Fruit fly (Drosophila melanogaster) whole organism, embryonic: ENCODE results near the gene CG33947.

Experiments
- CG10274 ChIP-seq: fragments of 200-800 bp; sonication (Bioruptor generic); optimal IDR thresholded peaks from 3 replicates; lab custom pipeline; 2017; ENCODE audit warnings: missing biosample characterization, mild to moderate bottlenecking, missing genetic modification characterization
- CG11085 ChIP-seq: fragments of 200-800 bp; sonication (Bioruptor generic); IDR thresholded peaks from 2 replicates; pipeline ENCODE4 v1.3.6; 2022; ENCODE audit warnings: missing biosample characterization, missing genetic modification characterization
- CG11696 ChIP-seq: fragments of 200-800 bp; sonication (Bioruptor generic); IDR thresholded peaks from 2 replicates; pipeline ENCODE4 v1.3.6; 2022; ENCODE audit warnings: missing biosample characterization, missing genetic modification characterization
- CG12299 ChIP-seq: fragments of 200-800 bp; sonication (Bioruptor generic); optimal IDR thresholded peaks from 2 replicates; lab custom pipeline; 2018; ENCODE audit warnings: missing biosample characterization, mild to moderate bottlenecking, missing genetic modification characterization
- CG12391 ChIP-seq: fragments of 200-800 bp; sonication (Bioruptor generic); optimal IDR thresholded peaks from 3 replicates; lab custom pipeline; 2018; ENCODE audit warnings: missing biosample characterization, mild to moderate bottlenecking, missing genetic modification characterization, moderate library complexity
- CG13296 ChIP-seq: fragments of 200-800 bp; sonication (Bioruptor generic); optimal IDR thresholded peaks from 3 replicates; lab custom pipeline; 2018; ENCODE audit warnings: missing biosample characterization, mild to moderate bottlenecking, missing genetic modification characterization
- CG15601 ChIP-seq: fragments of 200-800 bp; sonication (Bioruptor generic); optimal IDR thresholded peaks from 3 replicates; lab custom pipeline; 2019; ENCODE audit warnings: missing biosample characterization, mild to moderate bottlenecking, missing genetic modification characterization, moderate library complexity
- CG17385 ChIP-seq: fragments of 200-800 bp; sonication (Bioruptor generic); optimal IDR thresholded peaks from 3 replicates; lab custom pipeline; 2018; ENCODE audit warnings: missing biosample characterization, mild to moderate bottlenecking, missing genetic modification characterization
- CG17612 ChIP-seq: fragments of 200-800 bp; sonication (Bioruptor generic); IDR thresholded peaks from 2 replicates; pipeline ENCODE4 v1.3.6; 2022; ENCODE audit warnings: missing biosample characterization, missing genetic modification characterization
- CG17802 ChIP-seq: fragments of 200-800 bp; sonication (Bioruptor generic); optimal IDR thresholded peaks from 2 replicates; lab custom pipeline; 2018; ENCODE audit warnings: missing biosample characterization, mild to moderate bottlenecking, missing genetic modification characterization, moderate library complexity
- CG1832 ChIP-seq: fragments of 200-800 bp; sonication (Bioruptor generic); optimal IDR thresholded peaks from 2 replicates; lab custom pipeline; 2017; ENCODE audit warnings: missing biosample characterization, mild to moderate bottlenecking, missing genetic modification characterization, inconsistent platforms
- CG18764 ChIP-seq: fragments of 200-800 bp; sonication (Bioruptor generic); optimal IDR thresholded peaks from 3 replicates; lab custom pipeline; 2016; ENCODE audit warnings: missing biosample characterization, missing genetic modification characterization
- CG30431 ChIP-seq: fragments of 200-800 bp; sonication (Bioruptor generic); optimal IDR thresholded peaks from 2 replicates; lab custom pipeline; 2017; ENCODE audit warnings: missing biosample characterization, missing genetic modification characterization
- CG34376 ChIP-seq: fragments of 200-800 bp; sonication (Bioruptor generic); optimal IDR thresholded peaks from 2 replicates; lab custom pipeline; 2018; ENCODE audit warnings: missing biosample characterization, mild to moderate bottlenecking, missing genetic modification characterization
- CG4282 ChIP-seq: fragments of 200-800 bp; sonication (Bioruptor generic); optimal IDR thresholded peaks from 2 replicates; lab custom pipeline; 2016; ENCODE audit warnings: missing biosample characterization, missing genetic modification characterization
- CG6175 ChIP-seq: fragments of 200-800 bp; sonication (Bioruptor generic); IDR thresholded peaks from 3 replicates; pipeline ENCODE4 v1.3.6; 2022; ENCODE audit warnings: missing biosample characterization, missing genetic modification characterization
- CG6683 ChIP-seq: fragments of 200-800 bp; sonication (Bioruptor generic); optimal IDR thresholded peaks from 2 replicates; lab custom pipeline; 2017; ENCODE audit warnings: missing biosample characterization, mild to moderate bottlenecking, missing genetic modification characterization, missing genetic modification reagents
- CG7839 ChIP-seq: fragments of 200-800 bp; sonication (Bioruptor generic); optimal IDR thresholded peaks from 3 replicates; lab custom pipeline; 2018; ENCODE audit warnings: missing biosample characterization, mild to moderate bottlenecking, missing genetic modification characterization, moderate library complexity
- CG7963 ChIP-seq: fragments of 200-800 bp; sonication (Bioruptor generic); IDR thresholded peaks from 3 replicates; pipeline ENCODE4 v1.3.6; 2022; ENCODE audit warnings: missing biosample characterization, missing genetic modification characterization; ENCODE audit not compliant: partially characterized antibody
- CG8944 ChIP-seq: fragments of 200-800 bp; sonication (Bioruptor generic); optimal IDR thresholded peaks from 3 replicates; lab custom pipeline; 2016; ENCODE audit warnings: missing biosample characterization, missing genetic modification characterization
- CTCF ChIP-seq: fragments of 200-800 bp; sonication (Bioruptor generic); optimal IDR thresholded peaks from 2 replicates; lab custom pipeline; 2017; ENCODE audit warnings: missing biosample characterization, mild to moderate bottlenecking, missing genetic modification characterization, moderate library complexity
- Dbx ChIP-seq: fragments of 200-800 bp; sonication (Bioruptor generic); IDR thresholded peaks from 3 replicates; pipeline ENCODE4 v1.3.6; 2022; ENCODE audit warnings: missing biosample characterization, missing genetic modification characterization
- Fer2 ChIP-seq: fragments of 200-800 bp; sonication (Bioruptor generic); optimal IDR thresholded peaks from 2 replicates; lab custom pipeline; 2018; ENCODE audit warnings: missing biosample characterization, mild to moderate bottlenecking, missing genetic modification characterization, moderate library complexity
- Gug ChIP-seq: fragments of 200-800 bp; sonication (Bioruptor generic); IDR thresholded peaks from 4 replicates; pipeline ENCODE4 v1.3.6; 2022; ENCODE audit warnings: missing biosample characterization, missing genetic modification characterization
- H2.0 ChIP-seq: fragments of 200-800 bp; sonication (Bioruptor generic); IDR thresholded peaks from 2 replicates; pipeline ENCODE4 v1.3.6; 2022; ENCODE audit warnings: missing biosample characterization, missing genetic modification characterization
- HLH3B ChIP-seq: fragments of 200-800 bp; sonication (Bioruptor generic); IDR thresholded peaks from 2 replicates; pipeline ENCODE4 v1.3.6; 2022; ENCODE audit warnings: missing biosample characterization, missing genetic modification characterization
- HLH4C ChIP-seq: fragments of 200-800 bp; sonication (Bioruptor generic); IDR thresholded peaks from 3 replicates; pipeline ENCODE4 v1.3.6; 2022; ENCODE audit warnings: missing biosample characterization, missing genetic modification characterization; ENCODE audit not compliant: partially characterized antibody
- Hr78 ChIP-seq, 2 experiments: fragments of 200-800 bp in 1 of 2; fragments of >200 bp in 1 of 2; sonication (Bioruptor generic) in 1 of 2; optimal IDR thresholded peaks; 2 replicates each; lab custom pipeline; 2017 to 2019; ENCODE audit warnings: missing biosample characterization in 2 of 2, missing genetic modification characterization in 2 of 2, mild to moderate bottlenecking in 1 of 2, moderate library complexity in 1 of 2
- NK7.1 ChIP-seq: fragments of 200-800 bp; sonication (Bioruptor generic); optimal IDR thresholded peaks from 3 replicates; lab custom pipeline; 2016; ENCODE audit warnings: missing biosample characterization, missing genetic modification characterization
- bab2 ChIP-seq: fragments of 200-800 bp; sonication (Bioruptor generic); optimal IDR thresholded peaks from 2 replicates; lab custom pipeline; 2016; ENCODE audit warnings: missing biosample characterization, missing genetic modification characterization
- bsh ChIP-seq, 2 experiments: fragments of 200-800 bp; sonication (Bioruptor generic); optimal IDR thresholded peaks; 2 replicates each; lab custom pipeline; 2017 to 2018; ENCODE audit warnings: mild to moderate bottlenecking in 2 of 2, missing biosample characterization in 2 of 2, missing genetic modification characterization in 2 of 2, moderate library complexity in 1 of 2
- cad ChIP-seq: fragments of >200 bp; optimal IDR thresholded peaks from 2 replicates; lab custom pipeline; 2017; ENCODE audit warnings: missing biosample characterization, missing genetic modification characterization
- cg ChIP-seq: fragments of 200-800 bp; sonication (Bioruptor generic); optimal IDR thresholded peaks from 3 replicates; lab custom pipeline; 2019; ENCODE audit warnings: missing biosample characterization, mild to moderate bottlenecking, missing genetic modification characterization, moderate library complexity
- ci ChIP-seq: fragments of 200-800 bp; sonication (Bioruptor generic); IDR thresholded peaks from 3 replicates; pipeline ENCODE4 v1.3.6; 2022; ENCODE audit warnings: missing biosample characterization, missing genetic modification characterization
- crol ChIP-seq: fragments of 200-800 bp; sonication (Bioruptor generic); IDR thresholded peaks from 2 replicates; pipeline ENCODE4 v1.3.6; 2022; ENCODE audit warnings: missing biosample characterization, missing genetic modification characterization
- disco-r ChIP-seq: fragments of 200-800 bp; sonication (Bioruptor generic); optimal IDR thresholded peaks from 2 replicates; lab custom pipeline; 2016; ENCODE audit warnings: missing biosample characterization, missing genetic modification characterization
- emc ChIP-seq: fragments of 200-800 bp; sonication (Bioruptor generic); optimal IDR thresholded peaks from 2 replicates; lab custom pipeline; 2016; ENCODE audit warnings: missing biosample characterization, missing genetic modification characterization
- eve ChIP-seq, 2 experiments: fragments of >200 bp; optimal IDR thresholded peaks; 2 replicates each; lab custom pipeline; 2017; ENCODE audit warnings: missing biosample characterization in 2 of 2, missing genetic modification characterization in 2 of 2
- fd102C ChIP-seq: fragments of 200-800 bp; sonication (Bioruptor generic); optimal IDR thresholded peaks from 2 replicates; lab custom pipeline; 2018; ENCODE audit warnings: missing biosample characterization, mild to moderate bottlenecking, missing genetic modification characterization, moderate library complexity
- gce ChIP-seq: fragments of 200-800 bp; sonication (Bioruptor generic); IDR thresholded peaks from 3 replicates; pipeline ENCODE4 v1.3.6; 2022; ENCODE audit warnings: missing biosample characterization, missing genetic modification characterization
- grn ChIP-seq: fragments of 200-800 bp; sonication (Bioruptor generic); optimal IDR thresholded peaks from 3 replicates; lab custom pipeline; 2017; ENCODE audit warnings: missing biosample characterization, missing genetic modification characterization
- kah ChIP-seq: fragments of 200-800 bp; sonication (Bioruptor generic); optimal IDR thresholded peaks from 2 replicates; lab custom pipeline; 2018; ENCODE audit warnings: missing biosample characterization, mild to moderate bottlenecking, missing genetic modification characterization
- ken ChIP-seq: fragments of 200-800 bp; sonication (Bioruptor generic); IDR thresholded peaks from 3 replicates; pipeline ENCODE4 v1.3.6; 2022; ENCODE audit warnings: missing biosample characterization, missing genetic modification characterization
- lbe ChIP-seq: fragments of 200-800 bp; sonication (Bioruptor generic); optimal IDR thresholded peaks from 2 replicates; lab custom pipeline; 2016; ENCODE audit warnings: missing biosample characterization, mild to moderate bottlenecking, missing genetic modification characterization
- lilli ChIP-seq: fragments of 200-800 bp; sonication (Bioruptor generic); optimal IDR thresholded peaks from 3 replicates; lab custom pipeline; 2016; ENCODE audit warnings: missing biosample characterization, missing genetic modification characterization
- maf-S ChIP-seq: fragments of 200-800 bp; sonication (Bioruptor generic); optimal IDR thresholded peaks from 2 replicates; lab custom pipeline; 2016; ENCODE audit warnings: missing biosample characterization, missing genetic modification characterization
- mld ChIP-seq: fragments of 200-800 bp; sonication (Bioruptor generic); IDR thresholded peaks from 3 replicates; pipeline ENCODE4 v1.3.6; 2022; ENCODE audit warnings: missing biosample characterization, missing genetic modification characterization; ENCODE audit not compliant: partially characterized antibody
- slp2 ChIP-seq: fragments of 200-800 bp; sonication (Bioruptor generic); optimal IDR thresholded peaks from 2 replicates; lab custom pipeline; 2016; ENCODE audit warnings: missing biosample characterization, missing genetic modification characterization
- so ChIP-seq: fragments of 200-800 bp; sonication (Bioruptor generic); IDR thresholded peaks from 3 replicates; pipeline ENCODE4 v1.3.6; 2022; ENCODE audit warnings: missing biosample characterization, missing genetic modification characterization
- toy ChIP-seq: fragments of 200-800 bp; sonication (Bioruptor generic); IDR thresholded peaks from 2 replicates; pipeline ENCODE4 v1.3.6; 2022; ENCODE audit warnings: missing biosample characterization, missing genetic modification characterization
- zen ChIP-seq: fragments of 200-800 bp; sonication (Bioruptor generic); optimal IDR thresholded peaks from 3 replicates; lab custom pipeline; 2018; ENCODE audit warnings: missing biosample characterization, mild to moderate bottlenecking, missing genetic modification characterization, moderate library complexity
- zf30C ChIP-seq: fragments of 200-800 bp; sonication (Bioruptor generic); optimal IDR thresholded peaks from 3 replicates; lab custom pipeline; 2018; ENCODE audit warnings: missing biosample characterization, mild to moderate bottlenecking, missing genetic modification characterization

Gene CG33947

DNA sequence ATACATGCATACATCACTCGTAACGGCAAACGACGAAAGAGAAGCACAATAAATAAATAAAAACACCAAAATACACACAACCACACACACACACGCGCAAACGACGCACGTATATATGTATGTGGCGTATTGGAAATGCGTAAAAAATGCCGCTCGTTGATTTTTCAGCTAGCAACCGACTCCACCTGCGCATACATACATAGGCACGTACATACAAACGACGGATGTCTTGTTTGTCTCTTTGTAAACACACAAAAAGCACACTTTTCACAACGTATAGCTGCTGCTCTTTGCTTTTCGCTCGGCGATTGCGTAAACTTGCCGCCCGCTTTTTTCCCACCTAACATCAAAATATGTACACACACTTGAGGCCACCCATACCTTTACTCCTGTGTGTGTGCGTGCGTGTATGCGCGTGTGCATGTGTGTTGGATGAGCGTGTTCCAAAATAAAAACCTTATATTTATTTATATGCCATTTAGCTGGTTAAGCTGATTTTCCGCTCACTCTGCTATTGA, 23.7 kb downstream of the CG33947 start (continued):
- peak; percentile 78 for TF ChIP-seq CG34376 (GFP tag; lab: Kevin White, UChicago)
- no peak for TF ChIP-seq Gug
- peak; percentile 64 for TF ChIP-seq CG13296 (GFP tag; lab: Kevin White, UChicago)
- no peak for TF ChIP-seq toy (GFP tag; lab: Robert Waterston, UW)
- no peak for TF ChIP-seq disco-r (GFP tag; lab: Kevin White, UChicago)
- TF ChIP-seq CG11085 (GFP tag; lab: Robert Waterston, UW): no peak
- no peak; the same call in 1 of the 2 replicates for TF ChIP-seq crol (GFP tag; lab: Robert Waterston, UW)
- TF ChIP-seq CG17612 (GFP tag; lab: Robert Waterston, UW): no peak
- 0 out of 3 replicates have a peak, but pooled peaks have one; percentile 17 for TF ChIP-seq Dbx (GFP tag; lab: Robert Waterston, UW)
- peak; percentile 5 for TF ChIP-seq lilli
- no peak for TF ChIP-seq zf30C (GFP tag; lab: Kevin White, UChicago)
- no peak for TF ChIP-seq CG4282
- no peak for TF ChIP-seq CG18764 (GFP tag; lab: Kevin White, UChicago)
- peak; percentile 64 for TF ChIP-seq CG6683 (GFP tag; lab: Kevin White, UChicago)
- peak; percentile 66 for TF ChIP-seq CG12299 (tag; lab: Kevin White, UChicago)
- no peak for TF ChIP-seq CG30431 (GFP tag; lab: Kevin White, UChicago)
- TF ChIP-seq mld (GFP tag; lab: Robert Waterston, UW): no peak
- no peak for TF ChIP-seq CG6175 (GFP tag; lab: Robert Waterston, UW)
- TF ChIP-seq so (GFP tag; lab: Robert Waterston, UW): no peak
- peak; percentile 60 for TF ChIP-seq kah
- TF ChIP-seq ci (GFP tag; lab: Robert Waterston, UW): no peak; the same call in 2 of the 3 replicates
- TF ChIP-seq HLH3B: no peak
- TF ChIP-seq CG17802 (tag; lab: Kevin White, UChicago): no peak
- TF ChIP-seq emc (GFP tag; lab: Kevin White, UChicago): no peak
- no peak for TF ChIP-seq grn (GFP tag; lab: Kevin White, UChicago)
- no peak for TF ChIP-seq bab2
- no peak for TF ChIP-seq zen (tag; lab: Kevin White, UChicago)
- TF ChIP-seq NK7.1: no peak
- no peak for TF ChIP-seq maf-S (GFP tag; lab: Kevin White, UChicago)
- TF ChIP-seq CG8944 (GFP tag; lab: Kevin White, UChicago): no peak
- TF ChIP-seq HLH4C: no peak
- no peak for TF ChIP-seq CG12391
- no peak for TF ChIP-seq slp2 (GFP tag; lab: Kevin White, UChicago)
- no peak for TF ChIP-seq CG7839 (tag; lab: Kevin White, UChicago)
- TF ChIP-seq cg (GFP tag; lab: Kevin White, UChicago): peak; percentile 98
- no peak for TF ChIP-seq lbe
- TF ChIP-seq CG15601 (tag; lab: Kevin White, UChicago): peak; percentile 65
- no peak for TF ChIP-seq CTCF (GFP tag; lab: Kevin White, UChicago)
- no peak for TF ChIP-seq CG7963 (GFP tag; lab: Robert Waterston, UW)
- no peak for TF ChIP-seq bsh (GFP tag; optimal IDR thresholded peaks at IDR 0.05; lab: Kevin White, UChicago)
- TF ChIP-seq CG17385 (GFP tag; lab: Kevin White, UChicago): no peak
- no peak for TF ChIP-seq cad (GFP tag; lab: Kevin White, UChicago)
- TF ChIP-seq H2.0 (GFP tag; lab: Robert Waterston, UW): no peak
- no peak for TF ChIP-seq fd102C (GFP tag; lab: Kevin White, UChicago)
- TF ChIP-seq eve (GFP tag; optimal IDR thresholded peaks at IDR 0.05; lab: Kevin White, UChicago): no peak
- no peak for TF ChIP-seq CG10274 (GFP tag; lab: Kevin White, UChicago)
- no peak for TF ChIP-seq CG1832 (GFP tag; lab: Kevin White, UChicago)
- TF ChIP-seq ken (GFP tag; lab: Robert Waterston, UW): no peak
- peak; percentile 14 for TF ChIP-seq Fer2
- no peak for TF ChIP-seq gce (GFP tag; lab: Robert Waterston, UW)
- no peak for TF ChIP-seq CG11696 (GFP tag; lab: Robert Waterston, UW)
- TF ChIP-seq Hr78 (GFP tag; optimal IDR thresholded peaks at IDR 0.05; lab: Kevin White, UChicago): no peak
